Worm (Caenorhabditis elegans): ENCODE results near the gene ttc-7.

Gene ttc-7

ce11 chrIII:1921136-1921680 lies 61.0 kb downstream of the ttc-7 start (continued):
- TF ChIP-seq ets-4 (GFP tag; optimal IDR thresholded peaks at IDR 0.05) = peak; percentile 92
- TF ChIP-seq lin-35 (GFP tag; optimal IDR thresholded peaks at IDR 0.05) = peak in 2 of 3 experiments; percentile 1 to 42
- TF ChIP-seq hsf-1 (GFP tag; IDR thresholded peaks at IDR 0.05) = no peak
- peak; percentile 20; the same call in 1 of the 2 replicates for TF ChIP-seq rcor-1 (GFP tag; IDR thresholded peaks at IDR 0.05)
- TF ChIP-seq hlh-12 (tag; optimal IDR thresholded peaks at IDR 0.05) = no peak
- no peak for TF ChIP-seq hlh-26 (GFP tag; conservative IDR thresholded peaks at IDR 0.05)
- TF ChIP-seq lin-40 (tag; optimal IDR thresholded peaks at IDR 0.05) = peak; percentile 98
- peak; percentile 79 for TF ChIP-seq gei-17 (GFP tag; optimal IDR thresholded peaks at IDR 0.05)
- TF ChIP-seq hmg-20 (GFP tag; IDR thresholded peaks at IDR 0.05) = peak; percentile 38; the same call in 1 of the 2 replicates
- TF ChIP-seq pbrm-1 (GFP tag; IDR thresholded peaks at IDR 0.05) = peak; percentile 76
- TF ChIP-seq snpc-4 (GFP tag; optimal IDR thresholded peaks at IDR 0.05) = peak; percentile 75
- TF ChIP-seq snpc-4 (tag; optimal IDR thresholded peaks at IDR 0.05) = peak in 3 of 4 experiments; percentile 65 to 78 (median 74)
- TF ChIP-seq nhr-80 (tag; optimal IDR thresholded peaks at IDR 0.05) = peak; percentile 100
- peak; percentile 98 for TF ChIP-seq B0336.3 (GFP tag; IDR thresholded peaks at IDR 0.05)
- TF ChIP-seq snpc-1.3 (tag; optimal IDR thresholded peaks at IDR 0.05; ENCODE audit: insufficient read depth) = peak; percentile 20
- TF ChIP-seq nhr-120 (GFP tag; IDR thresholded peaks at IDR 0.05) = no peak
- TF ChIP-seq athp-1 (tag; optimal IDR thresholded peaks at IDR 0.05) = no peak
- no peak for TF ChIP-seq D2030.7 (GFP tag; IDR thresholded peaks at IDR 0.05)
- TF ChIP-seq snpc-3.4 (tag; optimal IDR thresholded peaks at IDR 0.05) = no peak
- 0 out of 2 replicates have a peak, but pooled peaks have one; percentile 18 for TF ChIP-seq lag-1 (GFP tag; IDR thresholded peaks at IDR 0.05)
- TF ChIP-seq sdz-38 (tag; optimal IDR thresholded peaks at IDR 0.05) = no peak
- peak; percentile 81 for TF ChIP-seq repo-1 (tag; optimal IDR thresholded peaks at IDR 0.05)
- TF ChIP-seq mes-4 (tag; optimal IDR thresholded peaks at IDR 0.05) = no peak
- no peak for TF ChIP-seq C17E4.6 (GFP tag; IDR thresholded peaks at IDR 0.05)
- no peak for TF ChIP-seq Y67H2A.10 (GFP tag; conservative IDR thresholded peaks at IDR 0.05)
- peak; percentile 69; the same call in 1 of the 2 replicates for TF ChIP-seq ztf-6 (GFP tag; IDR thresholded peaks at IDR 0.05)
- peak; percentile 66 for TF ChIP-seq lin-54 (GFP tag; optimal IDR thresholded peaks at IDR 0.05)
- peak in 1 of 2 experiments; percentile 26 for TF ChIP-seq rec-8 (tag; optimal IDR thresholded peaks at IDR 0.05)
- TF ChIP-seq ceh-40 (GFP tag; IDR thresholded peaks at IDR 0.05) = no peak
- TF ChIP-seq lin-26 (GFP tag; IDR thresholded peaks at IDR 0.05) = peak; percentile 76
- TF ChIP-seq pha-4 (tag; optimal IDR thresholded peaks at IDR 0.05) = peak; percentile 58
- no peak; the same call in 1 of the 2 replicates for TF ChIP-seq Y79H2A.3 (GFP tag; conservative IDR thresholded peaks at IDR 0.05)
- TF ChIP-seq unc-130 (GFP tag; optimal IDR thresholded peaks at IDR 0.05) = no peak
- TF ChIP-seq dpl-1 (GFP tag; optimal IDR thresholded peaks at IDR 0.05) = no peak
- TF ChIP-seq ceh-27 (GFP tag; optimal IDR thresholded peaks at IDR 0.05) = peak; percentile 93
- no peak for TF ChIP-seq madf-6 (GFP tag; IDR thresholded peaks at IDR 0.05)
- peak; percentile 14 for TF ChIP-seq ceh-79 (tag; optimal IDR thresholded peaks at IDR 0.05)
- no peak for TF ChIP-seq F57C9.4 (tag; optimal IDR thresholded peaks at IDR 0.05)
- TF ChIP-seq F22D6.2 (tag; optimal IDR thresholded peaks at IDR 0.05) = peak; percentile 92
- TF ChIP-seq sptf-2 (GFP tag; optimal IDR thresholded peaks at IDR 0.05) = peak; percentile 19
- peak; percentile 79 for TF ChIP-seq B0035.1 (tag; optimal IDR thresholded peaks at IDR 0.05)
- no peak for TF ChIP-seq ztf-28 (GFP tag; IDR thresholded peaks at IDR 0.05)
- TF ChIP-seq aptf-3 (GFP tag; IDR thresholded peaks at IDR 0.05) = no peak
- TF ChIP-seq snpc-1.1 (tag; optimal IDR thresholded peaks at IDR 0.05; ENCODE audit: insufficient read depth) = no peak
- TF ChIP-seq lsl-1 (GFP tag; optimal IDR thresholded peaks at IDR 0.05) = no peak
- no peak for TF ChIP-seq xnd-1 (tag; optimal IDR thresholded peaks at IDR 0.05)
- TF ChIP-seq cebp-2 (GFP tag; IDR thresholded peaks at IDR 0.05) = no peak
- TF ChIP-seq nhr-27 (tag; optimal IDR thresholded peaks at IDR 0.05) = peak; percentile 37
